Worm (Caenorhabditis elegans) whole organism, L4 larva: Measurements from ENCODE around the gene npp-15.

Source experiments
- T26A8.4 ChIP-seq: fragments of 200-800 bp; sonication (Bioruptor generic); IDR thresholded peaks from 2 replicates; pipeline ENCODE4 v1.3.6; 2022; ENCODE audit warnings: missing genetic modification characterization, missing compliant biosample characterization
- hlh-11 ChIP-seq: fragments of 200-800 bp; sonication (Bioruptor generic); optimal IDR thresholded peaks from 2 replicates; lab custom pipeline; 2018; ENCODE audit warnings: mild to moderate bottlenecking, missing genetic modification characterization, missing compliant biosample characterization
- lsy-2 ChIP-seq, 2 experiments: fragments of 150-350 bp in 1 of 2; sonication (generic microtip) in 1 of 2; optimal IDR thresholded peaks; 2 replicates each; lab custom pipeline; 2014 to 2017; ENCODE audit warnings: missing biosample characterization in 2 of 2, missing genetic modification characterization in 2 of 2
- nhr-6 ChIP-seq: fragments of 150-350 bp; optimal IDR thresholded peaks from 2 replicates; lab custom pipeline; 2014; ENCODE audit warnings: missing biosample characterization, missing genetic modification characterization
- pqm-1 ChIP-seq: sonication (generic microtip); optimal IDR thresholded peaks from 2 replicates; lab custom pipeline; 2017; ENCODE audit warnings: missing biosample characterization, missing genetic modification characterization
- snpc-4 ChIP-seq: fragments of 150-350 bp; optimal IDR thresholded peaks from 2 replicates; lab custom pipeline; 2014; ENCODE audit warnings: missing biosample characterization, missing genetic modification characterization
- unc-62 ChIP-seq, 3 experiments: fragments of 150-350 bp in 1 of 3; sonication (generic microtip); optimal IDR thresholded peaks in 2 of 3; peaks in 1 of 3; 1 replicate in 1 of 3; 2 replicates in 2 of 3; lab custom pipeline; 2014 to 2017; ENCODE audit warnings: missing biosample characterization in 3 of 3, missing genetic modification characterization in 3 of 3, missing genetic modification reagents in 3 of 3, missing genotype in 1 of 3
- ztf-7 ChIP-seq: fragments of 150-350 bp; optimal IDR thresholded peaks from 2 replicates; lab custom pipeline; 2014; ENCODE audit warnings: missing biosample characterization, missing genetic modification characterization

ce11 chrIII:7903427-7903826, 25.4 kb upstream of the npp-15 start:
- TF ChIP-seq hlh-11 (tag; lab: Kevin White, UChicago) (no peak), unc-62 (GFP tag; optimal IDR thresholded peaks at IDR 0.05 in 1 of 2; lab: Kevin White, UChicago) (peak in 1 of 2 experiments; percentile 91), unc-62 (tag; optimal IDR thresholded peaks at IDR 0.05; lab: Kevin White, UChicago) (no peak), snpc-4 (tag; lab: Kevin White, UChicago) (no peak), nhr-6 (tag; lab: Kevin White, UChicago) (no peak), pqm-1 (tag; lab: Kevin White, UChicago) (no peak), lsy-2 (tag; optimal IDR thresholded peaks at IDR 0.05; lab: Kevin White, UChicago) (no peak), T26A8.4 (no peak), ztf-7 (tag; lab: Kevin White, UChicago) (no peak)
